Worm (Caenorhabditis elegans) whole organism, midembryonic: ENCODE results near the gene scl-3.

Experiments used
- klf-2 ChIP-seq: fragments of 200-800 bp; sonication (Bioruptor generic); conservative IDR thresholded peaks from 2 replicates; pipeline ENCODE4 v1.3.6; 2022; ENCODE audit warnings: missing genetic modification reagents, missing genetic modification characterization, missing compliant biosample characterization
- ztf-23 ChIP-seq: fragments of 200-800 bp; sonication (Bioruptor generic); IDR thresholded peaks from 2 replicates; pipeline ENCODE4 v1.3.6; 2022; ENCODE audit warnings: missing genetic modification reagents, missing genetic modification characterization, missing compliant biosample characterization
- ztf-29 ChIP-seq: fragments of 200-800 bp; sonication (Bioruptor generic); IDR thresholded peaks from 2 replicates; pipeline ENCODE4 v1.3.6; 2022; ENCODE audit warnings: missing genetic modification reagents, missing genetic modification characterization, missing compliant biosample characterization

ce11 chrIV:13071445-13071844, 12.1 kb downstream of the scl-3 start, which contains the start of gene scl-8:
- no peak for TF ChIP-seq ztf-23
- TF ChIP-seq ztf-29 (GFP tag; lab: Robert Waterston, UW), result no peak
- no peak for TF ChIP-seq klf-2 (GFP tag; lab: Robert Waterston, UW)
